Worm (Caenorhabditis elegans) whole organism, mixed stage, embryonic: Measurements from ENCODE around the gene srbc-39.

ENCODE experiments used
- M03D4.4 ChIP-seq: sonication (generic microtip); optimal IDR thresholded peaks from 2 replicates; lab custom pipeline; 2017; ENCODE audit warnings: mild to moderate bottlenecking, missing genetic modification characterization, missing compliant biosample characterization
- bed-3 ChIP-seq: fragments of 200-800 bp; sonication (Bioruptor generic); optimal IDR thresholded peaks from 3 replicates; lab custom pipeline; 2018; ENCODE audit warnings: mild to moderate bottlenecking, missing genetic modification characterization, moderate library complexity, missing compliant biosample characterization
- ceh-43 ChIP-seq: fragments of 200-800 bp; sonication (Bioruptor generic); optimal IDR thresholded peaks from 2 replicates; lab custom pipeline; 2018; ENCODE audit warnings: mild to moderate bottlenecking, missing genetic modification characterization, moderate library complexity, missing compliant biosample characterization
- cnd-1 ChIP-seq: fragments of 200-800 bp; sonication (Bioruptor generic); optimal IDR thresholded peaks from 2 replicates; lab custom pipeline; 2018; ENCODE audit warnings: mild to moderate bottlenecking, missing genetic modification characterization, missing compliant biosample characterization
- drap-1 ChIP-seq: fragments of 200-800 bp; sonication (Bioruptor generic); optimal IDR thresholded peaks from 3 replicates; lab custom pipeline; 2018; ENCODE audit warnings: mild to moderate bottlenecking, missing genetic modification characterization, missing compliant biosample characterization
- elt-1 ChIP-seq: sonication (generic microtip); optimal IDR thresholded peaks from 2 replicates; lab custom pipeline; 2017; ENCODE audit warnings: missing genetic modification characterization, mild to moderate bottlenecking, missing compliant biosample characterization, antibody characterized with exemption, moderate library complexity, borderline replicate concordance; ENCODE audit not compliant: insufficient read depth
- elt-3 ChIP-seq: fragments of 150-350 bp; optimal IDR thresholded peaks from 2 replicates; lab custom pipeline; 2014; ENCODE audit warnings: missing biosample characterization, missing genetic modification characterization
- flh-1 ChIP-seq: fragments of 200-800 bp; sonication (Bioruptor generic); optimal IDR thresholded peaks from 2 replicates; lab custom pipeline; 2018; ENCODE audit warnings: mild to moderate bottlenecking, missing genetic modification characterization, moderate library complexity, missing compliant biosample characterization
- ham-2 ChIP-seq: fragments of 200-800 bp; sonication (Bioruptor generic); optimal IDR thresholded peaks from 2 replicates; lab custom pipeline; 2018; ENCODE audit warnings: mild to moderate bottlenecking, missing genetic modification characterization, missing compliant biosample characterization
- hlh-1 ChIP-seq: fragments of 150-350 bp; optimal IDR thresholded peaks from 2 replicates; lab custom pipeline; 2014; ENCODE audit warnings: missing biosample characterization, missing genetic modification reagents, missing genetic modification characterization
- lin-13 ChIP-seq: fragments of 150-350 bp; optimal IDR thresholded peaks from 2 replicates; lab custom pipeline; 2014; ENCODE audit warnings: missing biosample characterization, missing genetic modification characterization
- lin-32 ChIP-seq: fragments of 200-800 bp; sonication (Bioruptor generic); optimal IDR thresholded peaks from 2 replicates; lab custom pipeline; 2018; ENCODE audit warnings: mild to moderate bottlenecking, missing genetic modification characterization, missing compliant biosample characterization
- lsy-2 ChIP-seq: fragments of 150-350 bp; optimal IDR thresholded peaks from 2 replicates; lab custom pipeline; 2014; ENCODE audit warnings: missing biosample characterization, missing genetic modification characterization
- mab-5 ChIP-seq: fragments of 150-350 bp; optimal IDR thresholded peaks from 2 replicates; lab custom pipeline; 2014; ENCODE audit warnings: missing biosample characterization, missing genetic modification characterization
- mep-1 ChIP-seq: fragments of 150-350 bp; optimal IDR thresholded peaks from 2 replicates; lab custom pipeline; 2017; ENCODE audit warnings: missing biosample characterization, missing genetic modification reagents, missing genetic modification characterization, inconsistent platforms
- mls-2 ChIP-seq: sonication (generic microtip); optimal IDR thresholded peaks from 2 replicates; lab custom pipeline; 2016; ENCODE audit warnings: mild to moderate bottlenecking, missing genetic modification characterization, moderate library complexity, missing compliant biosample characterization
- nhr-12 ChIP-seq: fragments of 150-350 bp; optimal IDR thresholded peaks from 2 replicates; lab custom pipeline; 2014; ENCODE audit warnings: missing biosample characterization, missing genetic modification characterization
- nhr-237 ChIP-seq: fragments of 150-350 bp; optimal IDR thresholded peaks from 2 replicates; lab custom pipeline; 2014; ENCODE audit warnings: missing biosample characterization, missing genetic modification characterization
- nhr-76 ChIP-seq: sonication (generic microtip); optimal IDR thresholded peaks from 2 replicates; lab custom pipeline; 2017; ENCODE audit warnings: missing biosample characterization, missing genetic modification characterization
- pha-4 ChIP-seq: fragments of 150-350 bp; optimal IDR thresholded peaks from 2 replicates; lab custom pipeline; 2018; ENCODE audit warnings: missing biosample characterization, missing genetic modification reagents, missing genetic modification characterization
- sptf-1 ChIP-seq: sonication (generic microtip); optimal IDR thresholded peaks from 2 replicates; lab custom pipeline; 2017; ENCODE audit warnings: mild to moderate bottlenecking, missing genetic modification characterization, moderate library complexity, missing compliant biosample characterization
- unc-120 ChIP-seq: sonication (generic microtip); optimal IDR thresholded peaks from 2 replicates; lab custom pipeline; 2017; ENCODE audit warnings: missing genetic modification characterization, missing compliant biosample characterization; ENCODE audit not compliant: poor library complexity, severe bottlenecking
- unc-39 ChIP-seq: fragments of 150-350 bp; optimal IDR thresholded peaks from 2 replicates; lab custom pipeline; 2014; ENCODE audit warnings: missing biosample characterization, missing genetic modification characterization
- unc-62 ChIP-seq: fragments of 150-350 bp; optimal IDR thresholded peaks from 2 replicates; lab custom pipeline; 2014; ENCODE audit warnings: missing biosample characterization, missing genetic modification reagents, missing genetic modification characterization
- ztf-11 ChIP-seq: fragments of 150-350 bp; optimal IDR thresholded peaks from 2 replicates; lab custom pipeline; 2014; ENCODE audit warnings: missing biosample characterization, missing genetic modification characterization

Gene srbc-39

ce11 chrV:725807-726572, 17.1 kb downstream of the srbc-39 start:
- TF ChIP-seq lin-13 (no peak), unc-39 (tag; lab: Kevin White, UChicago) (no peak), ham-2 (no peak)

ce11 chrV:726573-727483, 17.9 kb downstream of the srbc-39 start:
- peak; percentile 77 for TF ChIP-seq hlh-1
- TF ChIP-seq unc-39 (tag; lab: Kevin White, UChicago) = no peak
- no peak for TF ChIP-seq elt-3 (tag; lab: Kevin White, UChicago)
- TF ChIP-seq nhr-12 = no peak
- peak; percentile 30 for TF ChIP-seq unc-120
- no peak for TF ChIP-seq drap-1 (GFP tag; lab: Kevin White, UChicago)
- no peak for TF ChIP-seq lsy-2 (tag; lab: Kevin White, UChicago)
- no peak for TF ChIP-seq M03D4.4 (tag; lab: Kevin White, UChicago)
- TF ChIP-seq unc-62 (GFP tag; lab: Kevin White, UChicago) = no peak
- no peak for TF ChIP-seq ham-2
- no peak for TF ChIP-seq sptf-1
- TF ChIP-seq pha-4 = no peak

ce11 chrV:727484-728351, 18.8 kb downstream of the srbc-39 start, which contains the start of the genes icl-1 and srh-2:
Gene icl-1 (minus strand): TSS chrV:728004.
Gene srh-2 (plus strand): TSS chrV:728301.
- TF ChIP-seq hlh-1 = peak; percentile 69
- TF ChIP-seq elt-3 (tag; lab: Kevin White, UChicago) = no peak
- TF ChIP-seq unc-120 = peak; percentile 72
- peak; percentile 66 for TF ChIP-seq unc-62 (GFP tag; lab: Kevin White, UChicago)
- peak; percentile 54 for TF ChIP-seq mab-5 (tag; lab: Kevin White, UChicago)

ce11 chrV:728822-729493, 20.1 kb downstream of the srbc-39 start:
- TF ChIP-seq hlh-1 = peak; percentile 2
- TF ChIP-seq lsy-2 (tag; lab: Kevin White, UChicago) = no peak

ce11 chrV:730216-730615, 21.3 kb downstream of the srbc-39 start:
- TF ChIP-seq unc-39 (tag; lab: Kevin White, UChicago) (no peak), nhr-237 (no peak), lin-32 (no peak), ztf-11 (no peak), lin-13 (no peak), ham-2 (no peak), mep-1 (no peak), bed-3 (GFP tag; lab: Kevin White, UChicago) (no peak), ceh-43 (GFP tag; lab: Kevin White, UChicago) (no peak), lsy-2 (tag; lab: Kevin White, UChicago) (no peak), elt-1 (tag; lab: Kevin White, UChicago) (no peak), elt-3 (tag; lab: Kevin White, UChicago) (no peak), flh-1 (GFP tag; lab: Kevin White, UChicago) (no peak), cnd-1 (no peak), nhr-76 (no peak), mls-2 (tag; lab: Kevin White, UChicago) (no peak)
